Worm (Caenorhabditis elegans) whole organism, L1 larva: ENCODE measurements around the gene suex-2.

ENCODE experiments used
- C04F5.9 ChIP-seq: sonication (generic microtip); optimal IDR thresholded peaks from 2 replicates; lab custom pipeline; 2016; ENCODE audit warnings: missing genetic modification characterization, missing compliant biosample characterization
- C16A3.4 ChIP-seq: fragments of 150-350 bp; optimal IDR thresholded peaks from 2 replicates; lab custom pipeline; 2014; ENCODE audit warnings: missing biosample characterization, missing genetic modification characterization
- Y116A8C.19 ChIP-seq: sonication (generic microtip); optimal IDR thresholded peaks from 2 replicates; lab custom pipeline; 2016; ENCODE audit warnings: missing compliant biosample characterization, missing genetic modification characterization, borderline replicate concordance
- aha-1 ChIP-seq: fragments of 150-350 bp; optimal IDR thresholded peaks from 2 replicates; lab custom pipeline; 2014; ENCODE audit warnings: missing biosample characterization, missing genetic modification characterization
- alr-1 ChIP-seq: fragments of 200-800 bp; sonication (Bioruptor generic); optimal IDR thresholded peaks from 2 replicates; lab custom pipeline; 2018; ENCODE audit warnings: borderline replicate concordance, mild to moderate bottlenecking, missing genetic modification characterization, missing compliant biosample characterization
- aly-2 ChIP-seq: fragments of 150-350 bp; optimal IDR thresholded peaks from 2 replicates; lab custom pipeline; 2014; ENCODE audit warnings: missing biosample characterization, missing genetic modification characterization
- ama-1 ChIP-seq: fragments of 150-350 bp; optimal IDR thresholded peaks from 2 replicates; lab custom pipeline; 2014
- blmp-1 ChIP-seq: fragments of 150-350 bp; optimal IDR thresholded peaks from 2 replicates; lab custom pipeline; 2014; ENCODE audit warnings: missing biosample characterization, missing genetic modification characterization
- ceh-63 ChIP-seq: fragments of 200-800 bp; sonication (Bioruptor generic); optimal IDR thresholded peaks from 2 replicates; lab custom pipeline; 2018; ENCODE audit warnings: mild to moderate bottlenecking, missing genetic modification characterization, missing compliant biosample characterization
- ceh-8 ChIP-seq: fragments of 200-800 bp; sonication (Bioruptor generic); optimal IDR thresholded peaks from 2 replicates; lab custom pipeline; 2018; ENCODE audit warnings: mild to moderate bottlenecking, missing genetic modification characterization, moderate library complexity, missing compliant biosample characterization
- ceh-82 ChIP-seq, 3 experiments: fragments of 150-350 bp in 1 of 3; sonication (generic microtip) in 2 of 3; optimal IDR thresholded peaks; 2 replicates each; lab custom pipeline; 2014 to 2017; ENCODE audit warnings: missing biosample characterization in 3 of 3, missing genetic modification characterization in 3 of 3
- ceh-90 ChIP-seq: sonication (generic microtip); optimal IDR thresholded peaks from 2 replicates; lab custom pipeline; 2016; ENCODE audit warnings: missing genetic modification characterization, missing compliant biosample characterization
- dpl-1 ChIP-seq, 3 experiments: fragments of 150-350 bp in 2 of 3; sonication (generic microtip) in 1 of 3; optimal IDR thresholded peaks; 2 replicates each; lab custom pipeline; 2014 to 2017; ENCODE audit warnings: missing biosample characterization in 3 of 3, missing genetic modification characterization in 3 of 3, missing genetic modification reagents in 3 of 3
- dsc-1 ChIP-seq: sonication (generic microtip); optimal IDR thresholded peaks from 2 replicates; lab custom pipeline; 2016; ENCODE audit warnings: mild to moderate bottlenecking, missing genetic modification characterization, missing compliant biosample characterization
- efl-1 ChIP-seq, 4 experiments: fragments of 150-350 bp; optimal IDR thresholded peaks in 3 of 4; peaks in 1 of 4; 1 replicate in 1 of 4; 2 replicates in 3 of 4; lab custom pipeline; 2014; ENCODE audit warnings: missing biosample characterization in 2 of 4, missing genetic modification characterization in 2 of 4, missing genetic modification reagents in 2 of 4
- egl-27 ChIP-seq, 2 experiments: fragments of 150-350 bp in 1 of 2; sonication (generic microtip); optimal IDR thresholded peaks; 3 replicates each; lab custom pipeline; 2017 to 2018; ENCODE audit warnings: missing biosample characterization in 2 of 2, missing genetic modification characterization in 2 of 2, missing genetic modification reagents in 2 of 2
- fkh-10 ChIP-seq: sonication (generic microtip); optimal IDR thresholded peaks from 2 replicates; lab custom pipeline; 2017; ENCODE audit warnings: missing biosample characterization, missing genetic modification reagents, missing genetic modification characterization
- fkh-8 ChIP-seq: sonication (generic microtip); optimal IDR thresholded peaks from 2 replicates; lab custom pipeline; 2016; ENCODE audit warnings: mild to moderate bottlenecking, missing genetic modification characterization, missing compliant biosample characterization
- fos-1 ChIP-seq: fragments of 150-350 bp; optimal IDR thresholded peaks from 2 replicates; lab custom pipeline; 2014; ENCODE audit warnings: missing biosample characterization, missing genetic modification characterization
- hlh-17 ChIP-seq: fragments of 200-800 bp; sonication (Bioruptor generic); optimal IDR thresholded peaks from 2 replicates; lab custom pipeline; 2018; ENCODE audit warnings: missing genetic modification characterization, mild to moderate bottlenecking, missing compliant biosample characterization, moderate library complexity, borderline replicate concordance
- lin-14 ChIP-seq: fragments of 200-800 bp; sonication (Bioruptor generic); optimal IDR thresholded peaks from 2 replicates; lab custom pipeline; 2018; ENCODE audit warnings: mild to moderate bottlenecking, missing genetic modification characterization, moderate library complexity, missing compliant biosample characterization
- lir-3 ChIP-seq: sonication (generic microtip); optimal IDR thresholded peaks from 2 replicates; lab custom pipeline; 2016; ENCODE audit warnings: mild to moderate bottlenecking, missing genetic modification characterization, moderate library complexity, missing compliant biosample characterization; ENCODE audit not compliant: poor library complexity
- lsy-2 ChIP-seq, 2 experiments: fragments of 150-350 bp; optimal IDR thresholded peaks; 2 replicates each; lab custom pipeline; 2014; ENCODE audit warnings: missing biosample characterization in 2 of 2, missing genetic modification characterization in 2 of 2
- mdl-1 ChIP-seq, 2 experiments: fragments of 150-350 bp; optimal IDR thresholded peaks; 2 replicates each; lab custom pipeline; 2014 to 2017; ENCODE audit warnings: missing biosample characterization in 2 of 2, missing genetic modification characterization in 2 of 2, inconsistent platforms in 1 of 2
- mep-1 ChIP-seq: fragments of 150-350 bp; optimal IDR thresholded peaks from 2 replicates; lab custom pipeline; 2014; ENCODE audit warnings: missing biosample characterization, missing genetic modification characterization
- nhr-11 ChIP-seq: fragments of 150-350 bp; optimal IDR thresholded peaks from 2 replicates; lab custom pipeline; 2014; ENCODE audit warnings: missing biosample characterization, missing genetic modification characterization
- nhr-12 ChIP-seq: sonication (generic microtip); optimal IDR thresholded peaks from 2 replicates; lab custom pipeline; 2017; ENCODE audit warnings: missing biosample characterization, missing genetic modification characterization
- nhr-47 ChIP-seq: sonication (generic microtip); optimal IDR thresholded peaks from 2 replicates; lab custom pipeline; 2016; ENCODE audit warnings: mild to moderate bottlenecking, missing genetic modification characterization, moderate library complexity, missing compliant biosample characterization
- nhr-71 ChIP-seq: sonication (generic microtip); optimal IDR thresholded peaks from 2 replicates; lab custom pipeline; 2016; ENCODE audit warnings: mild to moderate bottlenecking, missing genetic modification characterization, moderate library complexity, missing compliant biosample characterization
- nhr-84 ChIP-seq: sonication (generic microtip); optimal IDR thresholded peaks from 2 replicates; lab custom pipeline; 2017; ENCODE audit warnings: missing biosample characterization, missing genetic modification characterization
- nhr-90 ChIP-seq: sonication (generic microtip); optimal IDR thresholded peaks from 2 replicates; lab custom pipeline; 2016; ENCODE audit warnings: mild to moderate bottlenecking, missing genetic modification characterization, missing compliant biosample characterization; ENCODE audit not compliant: poor library complexity
- pag-3 ChIP-seq: sonication (generic microtip); optimal IDR thresholded peaks from 2 replicates; lab custom pipeline; 2017; ENCODE audit warnings: missing genetic modification characterization, mild to moderate bottlenecking, missing compliant biosample characterization, antibody characterized with exemption, borderline replicate concordance; ENCODE audit not compliant: insufficient read depth
- pax-3 ChIP-seq: fragments of 200-800 bp; sonication (Bioruptor generic); optimal IDR thresholded peaks from 2 replicates; lab custom pipeline; 2018; ENCODE audit warnings: mild to moderate bottlenecking, missing genetic modification characterization, moderate library complexity, missing compliant biosample characterization
- pqm-1 ChIP-seq: sonication (generic microtip); optimal IDR thresholded peaks from 3 replicates; lab custom pipeline; 2017; ENCODE audit warnings: missing biosample characterization, missing genetic modification characterization
- snpc-4 ChIP-seq: fragments of 150-350 bp; optimal IDR thresholded peaks from 2 replicates; lab custom pipeline; 2014; ENCODE audit warnings: missing biosample characterization, missing genetic modification characterization
- snu-23 ChIP-seq: sonication (generic microtip); optimal IDR thresholded peaks from 2 replicates; lab custom pipeline; 2016; ENCODE audit warnings: missing genetic modification characterization, missing compliant biosample characterization
- swsn-7 ChIP-seq: sonication (generic microtip); optimal IDR thresholded peaks from 2 replicates; lab custom pipeline; 2016; ENCODE audit warnings: missing genetic modification characterization, missing compliant biosample characterization
- tbx-2 ChIP-seq: sonication (generic microtip); optimal IDR thresholded peaks from 2 replicates; lab custom pipeline; 2016; ENCODE audit warnings: missing genetic modification characterization, missing compliant biosample characterization
- tlp-1 ChIP-seq: fragments of 150-350 bp; optimal IDR thresholded peaks from 2 replicates; lab custom pipeline; 2014; ENCODE audit warnings: missing biosample characterization, missing genetic modification characterization
- unc-130 ChIP-seq: fragments of 150-350 bp; optimal IDR thresholded peaks from 2 replicates; lab custom pipeline; 2017; ENCODE audit warnings: missing biosample characterization, missing genetic modification characterization, inconsistent platforms
- unc-62 ChIP-seq: fragments of 150-350 bp; optimal IDR thresholded peaks from 2 replicates; lab custom pipeline; 2014; ENCODE audit warnings: missing biosample characterization, missing genetic modification reagents, missing genetic modification characterization
- unc-86 ChIP-seq: sonication (generic microtip); optimal IDR thresholded peaks from 2 replicates; lab custom pipeline; 2016; ENCODE audit warnings: missing genetic modification characterization, missing compliant biosample characterization
- vab-15 ChIP-seq: sonication (generic microtip); optimal IDR thresholded peaks from 2 replicates; lab custom pipeline; 2017; ENCODE audit warnings: missing genotype, mild to moderate bottlenecking, missing genetic modification characterization, missing compliant biosample characterization
- ztf-11 ChIP-seq, 2 experiments: sonication (generic microtip); optimal IDR thresholded peaks; 2 replicates each; lab custom pipeline; 2016 to 2017; ENCODE audit warnings: missing genetic modification characterization in 2 of 2, missing biosample characterization in 1 of 2, missing compliant biosample characterization in 1 of 2

Gene suex-2

ce11 chrIV:8929942-8930492 lies 38.1 kb upstream of the suex-2 start, which contains the start of the genes D1046.18 and slc-25A26:
Gene D1046.18 (plus strand): TSS chrIV:8930242.
Gene slc-25A26 (plus strand): TSS chrIV:8930442.
- TF ChIP-seq mdl-1 (tag; optimal IDR thresholded peaks at IDR 0.05; lab: Kevin White, UChicago) (no peak), nhr-12 (no peak), pqm-1 (no peak), nhr-47 (tag; lab: Kevin White, UChicago) (no peak), ztf-11 (tag; optimal IDR thresholded peaks at IDR 0.05; lab: Kevin White, UChicago) (no peak), C16A3.4 (tag; lab: Kevin White, UChicago) (no peak), pag-3 (tag; lab: Kevin White, UChicago) (no peak), hlh-17 (GFP tag; lab: Kevin White, UChicago) (no peak), nhr-71 (no peak), alr-1 (tag; lab: Kevin White, UChicago) (no peak), aly-2 (no peak), unc-130 (no peak), blmp-1 (tag; lab: Kevin White, UChicago) (no peak), ceh-90 (tag; lab: Kevin White, UChicago) (no peak), Y116A8C.19 (tag; lab: Kevin White, UChicago) (no peak), fos-1 (tag; lab: Kevin White, UChicago) (no peak), ceh-8 (no peak), egl-27 (tag; optimal IDR thresholded peaks at IDR 0.05; lab: Kevin White, UChicago) (no peak)

ce11 chrIV:8933575-8933974 lies 34.5 kb upstream of the suex-2 start, which contains the start of gene D1046.4:
Gene D1046.4 (plus strand): TSS chrIV:8933875.
- TF ChIP-seq unc-62 (no peak), lir-3 (tag; lab: Kevin White, UChicago) (no peak), snu-23 (GFP tag; lab: Kevin White, UChicago) (no peak), aha-1 (tag; lab: Kevin White, UChicago) (no peak), nhr-11 (tag; lab: Kevin White, UChicago) (no peak)
- TF ChIP-seq, all 84 proteins: peak for 0

- TF ChIP-seq vab-15 (tag; lab: Kevin White, UChicago) (no peak), fkh-10 (GFP tag; lab: Kevin White, UChicago) (peak; percentile 17), lin-14 (GFP tag; lab: Kevin White, UChicago) (peak; percentile 45)
Observed at ce11 chrIV:8943430-8943829, 24.7 kb upstream of the suex-2 start.

ce11 chrIV:8947146-8947545 lies 20.9 kb upstream of the suex-2 start:
- TF ChIP-seq efl-1 (optimal IDR thresholded peaks at IDR 0.05; lab: Kevin White, UChicago) (peak in 1 of 2 experiments; percentile 33), efl-1 (GFP tag; optimal IDR thresholded peaks at IDR 0.05 in 1 of 2; lab: Kevin White, UChicago) (peak; percentile 17 to 32), swsn-7 (tag; lab: Kevin White, UChicago) (peak; percentile 42), nhr-84 (tag; lab: Kevin White, UChicago) (no peak), unc-86 (tag; lab: Kevin White, UChicago) (peak; percentile 55), lsy-2 (tag; optimal IDR thresholded peaks at IDR 0.05; lab: Kevin White, UChicago) (peak; percentile 31 to 62), tbx-2 (tag; lab: Kevin White, UChicago) (peak; percentile 60), nhr-11 (tag; lab: Kevin White, UChicago) (no peak), C16A3.4 (tag; lab: Kevin White, UChicago) (no peak), mdl-1 (tag; optimal IDR thresholded peaks at IDR 0.05; lab: Kevin White, UChicago) (peak in 1 of 2 experiments; percentile 52), unc-130 (peak; percentile 30), dsc-1 (tag; lab: Kevin White, UChicago) (peak; percentile 76), fkh-8 (tag; lab: Kevin White, UChicago) (peak; percentile 73), pax-3 (tag; lab: Kevin White, UChicago) (peak; percentile 0), snpc-4 (tag; lab: Kevin White, UChicago) (peak; percentile 50), ceh-82 (tag; optimal IDR thresholded peaks at IDR 0.05; lab: Kevin White, UChicago) (peak in 1 of 3 experiments; percentile 19), tlp-1 (tag; lab: Kevin White, UChicago) (no peak), ama-1 (lab: Kevin White, UChicago) (no peak), snu-23 (GFP tag; lab: Kevin White, UChicago) (peak; percentile 52), lin-14 (GFP tag; lab: Kevin White, UChicago) (peak; percentile 94), ceh-8 (peak; percentile 86), dpl-1 (GFP tag; optimal IDR thresholded peaks at IDR 0.05; lab: Kevin White, UChicago) (no peak), nhr-90 (tag; lab: Kevin White, UChicago) (no peak), ceh-63 (GFP tag; lab: Kevin White, UChicago) (no peak), mep-1 (tag; lab: Kevin White, UChicago) (peak; percentile 47), nhr-71 (peak; percentile 91), C04F5.9 (no peak), ceh-90 (tag; lab: Kevin White, UChicago) (no peak)
